Worm (Caenorhabditis elegans) whole organism, mixed stage, embryonic: ENCODE measurements around the gene rsp-8.

Source experiments
- ceh-43 ChIP-seq: fragments of 200-800 bp; sonication (Bioruptor generic); optimal IDR thresholded peaks from 2 replicates; lab custom pipeline; 2018; ENCODE audit warnings: mild to moderate bottlenecking, missing genetic modification characterization, moderate library complexity, missing compliant biosample characterization
- ces-1 ChIP-seq: fragments of 150-350 bp; optimal IDR thresholded peaks from 2 replicates; lab custom pipeline; 2014; ENCODE audit warnings: missing biosample characterization, missing genetic modification reagents, missing genetic modification characterization
- elt-1 ChIP-seq: sonication (generic microtip); optimal IDR thresholded peaks from 2 replicates; lab custom pipeline; 2017; ENCODE audit warnings: missing genetic modification characterization, mild to moderate bottlenecking, missing compliant biosample characterization, antibody characterized with exemption, moderate library complexity, borderline replicate concordance; ENCODE audit not compliant: insufficient read depth
- elt-3 ChIP-seq: fragments of 150-350 bp; optimal IDR thresholded peaks from 2 replicates; lab custom pipeline; 2014; ENCODE audit warnings: missing biosample characterization, missing genetic modification characterization
- flh-1 ChIP-seq: fragments of 200-800 bp; sonication (Bioruptor generic); optimal IDR thresholded peaks from 2 replicates; lab custom pipeline; 2018; ENCODE audit warnings: mild to moderate bottlenecking, missing genetic modification characterization, moderate library complexity, missing compliant biosample characterization
- mep-1 ChIP-seq: fragments of 150-350 bp; optimal IDR thresholded peaks from 2 replicates; lab custom pipeline; 2017; ENCODE audit warnings: missing biosample characterization, missing genetic modification reagents, missing genetic modification characterization, inconsistent platforms
- nhr-12 ChIP-seq: fragments of 150-350 bp; optimal IDR thresholded peaks from 2 replicates; lab custom pipeline; 2014; ENCODE audit warnings: missing biosample characterization, missing genetic modification characterization
- nhr-237 ChIP-seq: fragments of 150-350 bp; optimal IDR thresholded peaks from 2 replicates; lab custom pipeline; 2014; ENCODE audit warnings: missing biosample characterization, missing genetic modification characterization
- nhr-28 ChIP-seq: fragments of 150-350 bp; optimal IDR thresholded peaks from 2 replicates; lab custom pipeline; 2014; ENCODE audit warnings: missing biosample characterization, missing genetic modification characterization
- nhr-76 ChIP-seq: sonication (generic microtip); optimal IDR thresholded peaks from 2 replicates; lab custom pipeline; 2017; ENCODE audit warnings: missing biosample characterization, missing genetic modification characterization
- sem-2 ChIP-seq: fragments of 200-800 bp; sonication (Bioruptor generic); optimal IDR thresholded peaks from 2 replicates; lab custom pipeline; 2018; ENCODE audit warnings: mild to moderate bottlenecking, missing genetic modification characterization, missing compliant biosample characterization
- snpc-4 ChIP-seq: fragments of 150-350 bp; optimal IDR thresholded peaks from 2 replicates; lab custom pipeline; 2014; ENCODE audit warnings: missing biosample characterization, missing genetic modification characterization
- ztf-11 ChIP-seq: fragments of 150-350 bp; optimal IDR thresholded peaks from 2 replicates; lab custom pipeline; 2014; ENCODE audit warnings: missing biosample characterization, missing genetic modification characterization

DNA sequence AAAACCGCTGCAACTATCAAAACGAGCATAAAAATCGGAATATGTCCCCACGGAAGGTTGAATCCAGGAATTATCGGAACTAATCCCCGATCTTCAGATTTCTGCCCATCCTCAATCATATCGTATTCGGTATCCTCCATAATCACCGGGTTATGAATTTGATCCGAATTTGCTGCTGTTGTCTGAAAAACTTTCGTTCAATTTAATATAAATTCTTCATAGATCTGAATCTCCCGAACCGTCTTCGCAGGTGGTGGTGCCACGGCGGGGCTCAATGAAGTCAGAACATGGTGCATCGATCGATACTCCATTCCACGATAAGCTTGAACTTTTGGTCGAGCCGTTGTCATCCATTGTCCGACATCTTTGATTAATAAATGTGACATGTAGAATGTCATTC, 30.6 kb downstream of the rsp-8 start:
- TF ChIP-seq nhr-237 (no peak), nhr-76 (no peak), ces-1 (GFP tag; lab: Kevin White, UChicago) (no peak), ztf-11 (tag; lab: Kevin White, UChicago) (no peak), nhr-12 (tag; lab: Kevin White, UChicago) (no peak), flh-1 (GFP tag; lab: Kevin White, UChicago) (no peak), sem-2 (GFP tag; lab: Kevin White, UChicago) (no peak), elt-1 (tag; lab: Kevin White, UChicago) (no peak), mep-1 (tag; lab: Kevin White, UChicago) (no peak), elt-3 (tag; lab: Kevin White, UChicago) (no peak), ceh-43 (no peak), nhr-28 (tag; lab: Kevin White, UChicago) (no peak), snpc-4 (tag; lab: Kevin White, UChicago) (no peak)
